Worm (Caenorhabditis elegans) whole organism, L4/young adult: Measurements from ENCODE around the gene kle-2.

Source experiments
- W03F9.2 ChIP-seq: fragments of 150-350 bp; optimal IDR thresholded peaks from 2 replicates; lab custom pipeline; 2014; ENCODE audit warnings: missing biosample characterization, missing genetic modification characterization
- him-1 ChIP-seq: sonication (generic microtip); optimal IDR thresholded peaks from 2 replicates; lab custom pipeline; 2016; ENCODE audit warnings: missing genotype, missing genetic modification reagents, missing genetic modification characterization, missing compliant biosample characterization

DNA sequence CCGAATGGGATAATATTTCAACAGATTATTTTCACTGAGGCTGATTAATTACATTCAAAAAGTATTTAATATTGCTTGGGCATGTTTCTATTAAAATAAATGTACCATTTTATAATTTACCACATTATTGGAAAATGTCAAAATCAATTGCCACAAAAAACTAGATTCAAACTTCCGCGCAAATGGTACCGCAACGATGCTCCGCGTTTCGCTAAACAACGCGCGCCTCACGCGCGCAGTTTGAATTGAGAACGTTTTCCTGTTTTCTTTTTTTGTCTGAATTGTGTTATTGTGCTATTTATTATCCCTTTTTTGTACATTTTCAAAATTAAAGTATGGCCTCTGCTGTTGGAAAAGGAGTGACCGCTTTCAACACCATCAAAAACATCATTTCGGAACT is 698 bp upstream of the kle-2 start, which contains the start of gene C29E4.12:
- TF ChIP-seq him-1 (tag; lab: Kevin White, UChicago) = no peak
- no peak for TF ChIP-seq W03F9.2
